Fruit fly (Drosophila melanogaster): Measurements from ENCODE around the gene PolD1.

PolD1 gene

dm6 chr3L:16002116-16002716 is 14.6 kb upstream of the PolD1 start (continued):
- TF ChIP-seq jing (GFP tag; optimal IDR thresholded peaks at IDR 0.05) (no peak), tap (tag; optimal IDR thresholded peaks at IDR 0.05) (no peak), psq (GFP tag; optimal IDR thresholded peaks at IDR 0.05) (no peak), Deaf1 (tag; optimal IDR thresholded peaks at IDR 0.05) (no peak), CG7372 (GFP tag; IDR thresholded peaks at IDR 0.05) (no peak), croc (GFP tag; conservative IDR thresholded peaks at IDR 0.05) (no peak), Ravus (GFP tag; IDR thresholded peaks at IDR 0.05) (no peak), CG16779 (GFP tag; IDR thresholded peaks at IDR 0.05) (no peak), gfzf (GFP tag; optimal IDR thresholded peaks at IDR 0.05) (no peak), pros (GFP tag; optimal IDR thresholded peaks at IDR 0.05) (no peak), CG14710 (tag; optimal IDR thresholded peaks at IDR 0.05) (no peak), ash1 (GFP tag; optimal IDR thresholded peaks at IDR 0.05) (no peak), twi (tag; optimal IDR thresholded peaks at IDR 0.05) (no peak), vvl (GFP tag; IDR thresholded peaks at IDR 0.05) (no peak), otp (GFP tag; IDR thresholded peaks at IDR 0.05) (no peak), CG1233 (GFP tag; optimal IDR thresholded peaks at IDR 0.05) (no peak), CG6689 (GFP tag; IDR thresholded peaks at IDR 0.05) (no peak), sqz (GFP tag; optimal IDR thresholded peaks at IDR 0.05) (peak; percentile 24), CG6272 (GFP tag; IDR thresholded peaks at IDR 0.05) (no peak), nom (GFP tag; optimal IDR thresholded peaks at IDR 0.05) (peak; percentile 71), bcd (GFP tag; optimal IDR thresholded peaks at IDR 0.05) (no peak), vnd (GFP tag; IDR thresholded peaks at IDR 0.05; ENCODE audit: partially characterized antibody) (no peak), lilli (GFP tag; optimal IDR thresholded peaks at IDR 0.05) (peak; percentile 1), z (GFP tag; IDR thresholded peaks at IDR 0.05) (no peak), Rfx (GFP tag; IDR thresholded peaks at IDR 0.05) (0 out of 2 replicates have a peak, but pooled peaks have one; percentile 14), pb (GFP tag; optimal IDR thresholded peaks at IDR 0.05) (no peak), CG15696 (tag; optimal IDR thresholded peaks at IDR 0.05) (no peak), CG3407 (GFP tag; optimal IDR thresholded peaks at IDR 0.05) (no peak), CG4282 (GFP tag; optimal IDR thresholded peaks at IDR 0.05) (no peak), Trl (optimal IDR thresholded peaks at IDR 0.05) (peak in 1 of 2 experiments; percentile 18), Trl (GFP tag; optimal IDR thresholded peaks at IDR 0.05) (no peak), sisA (GFP tag; IDR thresholded peaks at IDR 0.05) (no peak), Sry-β (GFP tag; optimal IDR thresholded peaks at IDR 0.05) (no peak), Hr39 (optimal IDR thresholded peaks at IDR 0.05) (no peak), CG5953 (GFP tag; IDR thresholded peaks at IDR 0.05) (no peak), sima (GFP tag; optimal IDR thresholded peaks at IDR 0.05) (no peak), Xrp1 (GFP tag; IDR thresholded peaks at IDR 0.05) (no peak), Sox102F (GFP tag; optimal IDR thresholded peaks at IDR 0.05) (peak; percentile 1), CG18476 (GFP tag; optimal IDR thresholded peaks at IDR 0.05) (no peak), CG12769 (tag; optimal IDR thresholded peaks at IDR 0.05) (no peak), rib (GFP tag; IDR thresholded peaks at IDR 0.05) (no peak), gro (GFP tag; optimal IDR thresholded peaks at IDR 0.05) (no peak), D19A (tag; optimal IDR thresholded peaks at IDR 0.05) (no peak), NfI (GFP tag; optimal IDR thresholded peaks at IDR 0.05) (no peak), CG4617 (GFP tag; optimal IDR thresholded peaks at IDR 0.05; ENCODE audit: borderline replicate concordance) (no peak), CG10431 (GFP tag; optimal IDR thresholded peaks at IDR 0.05) (no peak), al (GFP tag; IDR thresholded peaks at IDR 0.05) (no peak), CG14441 (GFP tag; IDR thresholded peaks at IDR 0.05) (no peak), Med (GFP tag) (peak; percentile 72), GATAe (GFP tag; conservative IDR thresholded peaks at IDR 0.05) (no peak), Drgx (GFP tag; IDR thresholded peaks at IDR 0.05) (peak; percentile 29; the same call in 1 of the 2 replicates), CG17802 (tag; optimal IDR thresholded peaks at IDR 0.05) (no peak)
